Fruit fly (Drosophila melanogaster) whole organism, adult: ENCODE data around the gene MED11.

Source experiments
- CG11617 ChIP-seq: fragments of 200-800 bp; sonication (Bioruptor generic); optimal IDR thresholded peaks from 2 replicates; lab custom pipeline; 2017; ENCODE audit warnings: mild to moderate bottlenecking, missing biosample characterization, missing genetic modification reagents, missing genetic modification characterization
- CG12768 ChIP-seq: fragments of 200-800 bp; sonication (Bioruptor generic); optimal IDR thresholded peaks from 2 replicates; lab custom pipeline; 2017; ENCODE audit warnings: missing biosample characterization, missing genetic modification characterization, mild to moderate bottlenecking, moderate library complexity, missing genetic modification reagents
- CG14711 ChIP-seq: fragments of 200-800 bp; sonication (Bioruptor generic); optimal IDR thresholded peaks from 2 replicates; lab custom pipeline; 2018; ENCODE audit warnings: missing biosample characterization, mild to moderate bottlenecking, missing genetic modification characterization, moderate library complexity
- CG1620 ChIP-seq: fragments of 200-800 bp; sonication (Bioruptor generic); optimal IDR thresholded peaks from 2 replicates; lab custom pipeline; 2016; ENCODE audit warnings: missing biosample characterization, missing genetic modification characterization
- CG33017 ChIP-seq: fragments of 200-800 bp; sonication (Bioruptor generic); optimal IDR thresholded peaks from 2 replicates; lab custom pipeline; 2018; ENCODE audit warnings: missing biosample characterization, mild to moderate bottlenecking, missing genetic modification characterization, moderate library complexity
- CG5204 ChIP-seq: fragments of 200-800 bp; sonication (Bioruptor generic); optimal IDR thresholded peaks from 2 replicates; lab custom pipeline; 2016; ENCODE audit warnings: missing biosample characterization, missing genetic modification characterization
- CG7045 ChIP-seq: fragments of 200-800 bp; sonication (Bioruptor generic); optimal IDR thresholded peaks from 2 replicates; lab custom pipeline; 2017; ENCODE audit warnings: missing biosample characterization, mild to moderate bottlenecking, missing genetic modification characterization
- CG7101 ChIP-seq: fragments of 200-800 bp; sonication (Bioruptor generic); optimal IDR thresholded peaks from 2 replicates; lab custom pipeline; 2018; ENCODE audit warnings: missing biosample characterization, mild to moderate bottlenecking, missing genetic modification characterization, moderate library complexity
- Clk ChIP-seq: fragments of 200-800 bp; sonication (Bioruptor generic); optimal IDR thresholded peaks from 2 replicates; lab custom pipeline; 2017; ENCODE audit warnings: missing biosample characterization, missing genetic modification characterization
- Crg-1 ChIP-seq: fragments of 200-800 bp; sonication (Bioruptor generic); optimal IDR thresholded peaks from 2 replicates; lab custom pipeline; 2016; ENCODE audit warnings: missing biosample characterization, missing genetic modification characterization
- Hr96 ChIP-seq: fragments of 200-800 bp; sonication (Bioruptor generic); optimal IDR thresholded peaks from 2 replicates; lab custom pipeline; 2016; ENCODE audit warnings: missing biosample characterization, missing genetic modification characterization
- Mnt ChIP-seq: fragments of 200-800 bp; sonication (Bioruptor generic); optimal IDR thresholded peaks from 2 replicates; lab custom pipeline; 2016; ENCODE audit warnings: missing biosample characterization, mild to moderate bottlenecking, missing genetic modification characterization
- bab1 ChIP-seq: fragments of 200-800 bp; sonication (Bioruptor generic); optimal IDR thresholded peaks from 3 replicates; lab custom pipeline; 2019; ENCODE audit warnings: missing biosample characterization, mild to moderate bottlenecking, missing genetic modification characterization, moderate library complexity
- cic ChIP-seq: fragments of 200-800 bp; sonication (Bioruptor generic); optimal IDR thresholded peaks from 2 replicates; lab custom pipeline; 2017; ENCODE audit warnings: missing biosample characterization, mild to moderate bottlenecking, missing genetic modification characterization, moderate library complexity
- cnc ChIP-seq, 2 experiments: fragments of >200 bp; optimal IDR thresholded peaks; 2 replicates each; lab custom pipeline; 2017
- kay ChIP-seq: fragments of 200-800 bp; sonication (Bioruptor generic); peaks from one replicate; lab custom pipeline; 2016; ENCODE audit warnings: missing biosample characterization, missing genetic modification characterization, borderline replicate concordance
- ovo ChIP-seq: fragments of 200-800 bp; sonication (Bioruptor generic); optimal IDR thresholded peaks from 2 replicates; lab custom pipeline; 2016; ENCODE audit warnings: missing biosample characterization, missing genetic modification characterization
- pad ChIP-seq: fragments of 200-800 bp; sonication (Bioruptor generic); optimal IDR thresholded peaks from 3 replicates; lab custom pipeline; 2017; ENCODE audit warnings: missing biosample characterization, missing genetic modification characterization, mild to moderate bottlenecking, moderate library complexity, missing genetic modification reagents
- tj ChIP-seq: fragments of 200-800 bp; sonication (Bioruptor generic); optimal IDR thresholded peaks from 3 replicates; lab custom pipeline; 2017; ENCODE audit warnings: missing biosample characterization, mild to moderate bottlenecking, missing genetic modification characterization, moderate library complexity
- toe ChIP-seq: fragments of 200-800 bp; sonication (Bioruptor generic); optimal IDR thresholded peaks from 2 replicates; lab custom pipeline; 2016; ENCODE audit warnings: missing biosample characterization, missing genetic modification characterization

MED11 gene

DNA sequence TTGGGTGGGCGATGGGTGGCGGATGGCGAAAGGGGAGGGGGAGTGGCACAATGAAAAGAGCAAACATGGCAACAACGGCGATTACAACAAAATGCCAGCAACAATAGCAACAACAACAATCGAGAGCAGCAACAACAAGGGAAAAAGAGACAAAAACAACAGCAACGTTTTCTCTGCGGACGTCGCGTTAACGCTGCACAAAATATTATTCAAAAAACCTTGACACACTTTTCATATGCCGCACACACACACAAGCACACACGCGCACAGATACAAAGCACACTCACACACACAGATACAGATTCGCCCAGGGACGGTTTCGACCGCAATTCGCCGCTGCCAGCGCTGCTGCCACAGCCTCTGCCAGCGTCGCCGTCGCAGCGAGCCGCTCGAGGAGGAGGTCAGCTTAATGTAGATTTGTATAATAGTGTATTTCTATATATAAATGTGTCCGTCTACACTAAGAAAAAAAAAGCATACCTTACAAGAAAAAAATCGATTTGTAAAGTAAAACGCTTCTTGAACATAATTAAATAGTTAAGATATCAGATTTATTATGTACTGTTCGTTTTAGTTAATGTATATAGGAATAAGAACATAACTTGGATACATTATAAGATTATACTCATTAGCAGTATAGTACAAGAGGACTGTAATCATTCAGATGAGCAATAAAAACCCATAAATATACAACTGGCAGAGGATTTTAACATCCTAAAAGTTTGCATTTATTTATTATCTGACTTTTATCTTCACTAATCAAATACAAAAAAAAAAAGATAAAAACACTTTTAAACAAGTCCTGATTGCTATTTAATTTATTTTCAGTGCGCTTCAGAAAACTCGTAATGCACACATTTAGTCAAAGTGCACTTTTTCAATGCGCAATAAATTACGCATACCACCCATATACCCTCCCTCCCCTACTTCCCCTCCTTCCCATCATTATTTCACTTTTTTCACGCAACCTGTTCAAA, 36.3 kb downstream of the MED11 start:
- TF ChIP-seq CG7101 (tag; lab: Kevin White, UChicago): peak; percentile 8
- no peak for TF ChIP-seq pad (GFP tag; lab: Kevin White, UChicago)
- no peak for TF ChIP-seq CG1620
- no peak for TF ChIP-seq Mnt (GFP tag; lab: Kevin White, UChicago)
- TF ChIP-seq cnc (optimal IDR thresholded peaks at IDR 0.05; lab: Kevin White, UChicago): no peak
- no peak for TF ChIP-seq Hr96 (GFP tag; lab: Kevin White, UChicago)
- TF ChIP-seq Crg-1 (GFP tag; lab: Kevin White, UChicago): no peak
- TF ChIP-seq tj (GFP tag; lab: Kevin White, UChicago): peak; percentile 99
- TF ChIP-seq CG5204 (GFP tag; lab: Kevin White, UChicago): peak; percentile 5
- TF ChIP-seq toe (GFP tag; lab: Kevin White, UChicago): no peak
- TF ChIP-seq bab1: no peak
- TF ChIP-seq kay (GFP tag; lab: Kevin White, UChicago): peak; percentile 26
- peak; percentile 5 for TF ChIP-seq CG7045 (GFP tag; lab: Kevin White, UChicago)
- TF ChIP-seq CG11617 (GFP tag; lab: Kevin White, UChicago): peak; percentile 18
- TF ChIP-seq CG14711 (tag; lab: Kevin White, UChicago): no peak

- TF ChIP-seq CG7101 (tag; lab: Kevin White, UChicago) (no peak), kay (GFP tag; lab: Kevin White, UChicago) (no peak), CG33017 (tag; lab: Kevin White, UChicago) (no peak), CG12768 (GFP tag; lab: Kevin White, UChicago) (no peak), tj (GFP tag; lab: Kevin White, UChicago) (no peak), CG14711 (tag; lab: Kevin White, UChicago) (no peak), toe (GFP tag; lab: Kevin White, UChicago) (no peak), Clk (GFP tag; lab: Kevin White, UChicago) (no peak), pad (GFP tag; lab: Kevin White, UChicago) (no peak), Hr96 (GFP tag; lab: Kevin White, UChicago) (no peak), cnc (optimal IDR thresholded peaks at IDR 0.05; lab: Kevin White, UChicago) (no peak), CG7045 (GFP tag; lab: Kevin White, UChicago) (no peak), Mnt (GFP tag; lab: Kevin White, UChicago) (no peak), CG11617 (GFP tag; lab: Kevin White, UChicago) (no peak)
These were observed 37.0 kb downstream of the MED11 start for dm6 chr3L:18782653-18783052.

DNA sequence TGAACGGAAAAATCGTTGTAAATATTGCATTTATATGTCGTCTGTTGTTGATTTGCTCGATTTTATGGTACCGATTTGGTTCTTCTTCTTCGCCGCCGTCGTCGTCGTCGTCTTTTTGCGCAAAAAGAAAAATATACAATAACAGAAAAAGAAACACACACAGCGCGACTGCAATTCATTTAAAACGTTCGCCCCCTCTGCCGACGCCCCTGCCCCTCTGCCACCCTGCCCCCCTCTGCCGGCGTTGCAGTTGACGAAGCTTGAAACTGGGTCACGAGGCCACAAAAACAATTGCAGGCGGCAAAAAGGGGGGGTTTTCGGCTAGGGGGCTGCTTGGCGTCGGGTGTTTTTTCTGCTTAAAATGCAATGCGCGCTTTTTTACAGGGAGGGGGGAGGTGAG, 37.9 kb downstream of the MED11 start:
- TF ChIP-seq toe (GFP tag; lab: Kevin White, UChicago): no peak
- TF ChIP-seq tj (GFP tag; lab: Kevin White, UChicago): peak; percentile 97
- no peak for TF ChIP-seq Hr96 (GFP tag; lab: Kevin White, UChicago)
- no peak for TF ChIP-seq Crg-1 (GFP tag; lab: Kevin White, UChicago)
- TF ChIP-seq CG11617 (GFP tag; lab: Kevin White, UChicago): peak; percentile 32
- no peak for TF ChIP-seq CG1620
- peak; percentile 19 for TF ChIP-seq CG7101 (tag; lab: Kevin White, UChicago)
- peak; percentile 33 for TF ChIP-seq CG7045 (GFP tag; lab: Kevin White, UChicago)
- TF ChIP-seq cic: peak; percentile 60
- peak; percentile 9 for TF ChIP-seq CG33017 (tag; lab: Kevin White, UChicago)
- no peak for TF ChIP-seq bab1
- no peak for TF ChIP-seq pad (GFP tag; lab: Kevin White, UChicago)
- TF ChIP-seq Clk (GFP tag; lab: Kevin White, UChicago): no peak
- TF ChIP-seq CG5204 (GFP tag; lab: Kevin White, UChicago): no peak
- peak; percentile 33 for TF ChIP-seq CG14711 (tag; lab: Kevin White, UChicago)
- TF ChIP-seq ovo (GFP tag; lab: Kevin White, UChicago): peak; percentile 46
- no peak for TF ChIP-seq Mnt (GFP tag; lab: Kevin White, UChicago)
- no peak for TF ChIP-seq kay (GFP tag; lab: Kevin White, UChicago)
- TF ChIP-seq CG12768 (GFP tag; lab: Kevin White, UChicago): peak; percentile 64
- no peak for TF ChIP-seq cnc (optimal IDR thresholded peaks at IDR 0.05; lab: Kevin White, UChicago)

- TF ChIP-seq CG11617 (GFP tag; lab: Kevin White, UChicago) (no peak), CG12768 (GFP tag; lab: Kevin White, UChicago) (no peak), bab1 (no peak), Mnt (GFP tag; lab: Kevin White, UChicago) (no peak), CG7045 (GFP tag; lab: Kevin White, UChicago) (no peak), cic (no peak), toe (GFP tag; lab: Kevin White, UChicago) (no peak), CG33017 (tag; lab: Kevin White, UChicago) (no peak), ovo (GFP tag; lab: Kevin White, UChicago) (no peak), Hr96 (GFP tag; lab: Kevin White, UChicago) (no peak), CG14711 (tag; lab: Kevin White, UChicago) (no peak), cnc (optimal IDR thresholded peaks at IDR 0.05; lab: Kevin White, UChicago) (no peak), CG1620 (no peak), CG5204 (GFP tag; lab: Kevin White, UChicago) (no peak), CG7101 (tag; lab: Kevin White, UChicago) (no peak), tj (GFP tag; lab: Kevin White, UChicago) (no peak), Crg-1 (GFP tag; lab: Kevin White, UChicago) (no peak), kay (GFP tag; lab: Kevin White, UChicago) (no peak)
These were observed 38.9 kb downstream of the MED11 start for dm6 chr3L:18784562-18784961.

- TF ChIP-seq CG7101 (tag; lab: Kevin White, UChicago): no peak
These were observed 40.4 kb downstream of the MED11 start for dm6 chr3L:18786066-18786426.
